Worm (Caenorhabditis elegans) whole organism, midembryonic: ENCODE data around the gene egl-4.

ENCODE experiments used
- cog-1 ChIP-seq: sonication (generic microtip); optimal IDR thresholded peaks from 2 replicates; lab custom pipeline; 2016; ENCODE audit warnings: missing genetic modification characterization, missing compliant biosample characterization
- flt-1 ChIP-seq: fragments of 200-800 bp; sonication (Bioruptor generic); IDR thresholded peaks from 2 replicates; pipeline ENCODE4 v1.3.6; 2022; ENCODE audit warnings: missing genetic modification characterization, missing compliant biosample characterization
- klf-2 ChIP-seq: fragments of 200-800 bp; sonication (Bioruptor generic); conservative IDR thresholded peaks from 2 replicates; pipeline ENCODE4 v1.3.6; 2022; ENCODE audit warnings: missing genetic modification reagents, missing genetic modification characterization, missing compliant biosample characterization
- med-1 ChIP-seq: sonication (generic microtip); optimal IDR thresholded peaks from 2 replicates; lab custom pipeline; 2017; ENCODE audit warnings: missing genetic modification characterization, mild to moderate bottlenecking, missing compliant biosample characterization, antibody characterized with exemption, missing genetic modification reagents; ENCODE audit not compliant: insufficient read depth
- ref-1 ChIP-seq: fragments of 200-800 bp; sonication (Bioruptor generic); conservative IDR thresholded peaks from 2 replicates; pipeline ENCODE4 v1.3.6; 2022; ENCODE audit warnings: missing genetic modification reagents, missing genetic modification characterization, missing compliant biosample characterization
- tab-1 ChIP-seq: fragments of 200-800 bp; sonication (Bioruptor generic); IDR thresholded peaks from 2 replicates; pipeline ENCODE4 v1.3.6; 2022; ENCODE audit warnings: missing genetic modification characterization, missing compliant biosample characterization
- ztf-23 ChIP-seq: fragments of 200-800 bp; sonication (Bioruptor generic); IDR thresholded peaks from 2 replicates; pipeline ENCODE4 v1.3.6; 2022; ENCODE audit warnings: missing genetic modification reagents, missing genetic modification characterization, missing compliant biosample characterization
- ztf-29 ChIP-seq: fragments of 200-800 bp; sonication (Bioruptor generic); IDR thresholded peaks from 2 replicates; pipeline ENCODE4 v1.3.6; 2022; ENCODE audit warnings: missing genetic modification reagents, missing genetic modification characterization, missing compliant biosample characterization

DNA sequence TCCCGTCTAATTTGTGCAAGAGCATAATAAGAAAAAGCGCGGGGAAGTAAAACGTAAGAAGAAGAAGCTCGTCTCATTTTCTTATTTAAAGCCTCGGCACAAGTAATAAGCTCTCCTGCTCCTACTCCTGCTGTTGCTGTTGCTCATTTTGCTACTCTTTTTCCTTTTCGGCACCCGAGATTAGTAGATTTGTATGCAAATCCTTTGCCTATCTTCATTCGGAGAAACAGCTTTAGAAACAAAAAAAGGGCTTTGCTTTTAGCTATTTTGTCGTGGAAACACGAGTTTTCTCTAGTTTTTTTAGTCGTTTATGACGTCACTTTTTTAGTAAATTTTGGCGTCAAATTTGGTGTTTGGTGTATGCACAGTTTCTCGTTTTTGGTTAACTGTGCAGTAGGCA, 4.3 kb upstream of the egl-4 start:
- TF ChIP-seq flt-1 (GFP tag; lab: Robert Waterston, UW), result no peak
- no peak for TF ChIP-seq cog-1 (tag; lab: Kevin White, UChicago)
- no peak for TF ChIP-seq klf-2
- no peak for TF ChIP-seq tab-1
- no peak for TF ChIP-seq ref-1
- no peak for TF ChIP-seq med-1 (GFP tag; lab: Kevin White, UChicago)
- TF ChIP-seq ztf-23 (GFP tag; lab: Robert Waterston, UW), result no peak
- TF ChIP-seq ztf-29 (GFP tag; lab: Robert Waterston, UW), result no peak
